Worm (Caenorhabditis elegans): ENCODE data around the gene Y58A7A.5.

DNA sequence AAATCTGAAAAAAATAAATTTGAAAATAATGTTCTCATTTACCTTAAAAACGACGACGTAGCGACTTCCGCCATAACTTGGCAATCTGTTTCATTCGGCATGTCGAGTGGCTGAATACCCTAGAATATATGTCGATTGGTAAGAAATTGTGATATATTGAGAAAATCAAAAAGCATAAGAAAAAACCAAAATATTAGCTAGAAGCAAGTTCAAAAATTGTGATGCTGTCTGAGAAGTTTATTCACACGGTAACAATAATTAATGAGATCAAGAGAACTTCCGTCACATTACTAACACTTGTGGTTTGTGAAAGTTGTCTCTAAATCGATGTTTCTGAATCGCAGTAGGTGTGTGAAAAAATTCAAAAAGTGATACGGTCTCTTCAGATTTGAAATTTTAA lies 15.2 kb upstream of the Y58A7A.5 start, which contains the start of gene srab-1:
- TF ChIP-seq hlh-15 (tag; optimal IDR thresholded peaks at IDR 0.05), result no peak
- no peak for TF ChIP-seq eyg-1 (tag; optimal IDR thresholded peaks at IDR 0.05)
- no peak for TF ChIP-seq npax-4 (tag; optimal IDR thresholded peaks at IDR 0.05)
- no peak for TF ChIP-seq madf-2 (tag; optimal IDR thresholded peaks at IDR 0.05)
- TF ChIP-seq ceh-30 (tag; optimal IDR thresholded peaks at IDR 0.05), result no peak
- no peak for TF ChIP-seq rnt-1 (tag; optimal IDR thresholded peaks at IDR 0.05)
- TF ChIP-seq pax-1 (tag; optimal IDR thresholded peaks at IDR 0.05), result no peak
- no peak for TF ChIP-seq elt-2 (tag; optimal IDR thresholded peaks at IDR 0.05)
- TF ChIP-seq hlh-13 (GFP tag; optimal IDR thresholded peaks at IDR 0.05), result no peak
- TF ChIP-seq ceh-18 (tag; optimal IDR thresholded peaks at IDR 0.05), result no peak
- TF ChIP-seq ets-4 (tag; optimal IDR thresholded peaks at IDR 0.05), result no peak
- no peak for TF ChIP-seq nhr-11 (tag; optimal IDR thresholded peaks at IDR 0.05)

Data from whole organism, late embryonic.